Worm (Caenorhabditis elegans) whole organism, dauer: ENCODE data around the gene W10G11.3.

Source experiments
- unc-62 ChIP-seq: sonication (generic microtip); optimal IDR thresholded peaks from 2 replicates; lab custom pipeline; 2017; ENCODE audit warnings: missing biosample characterization, missing genetic modification reagents, missing genetic modification characterization

W10G11.3 gene

ce11 chrII:3562419-3562818 lies at the start of gene W10G11.3:
W10G11.3 (minus strand) TSS chrII:3562519.
- TF ChIP-seq unc-62: no peak

DNA sequence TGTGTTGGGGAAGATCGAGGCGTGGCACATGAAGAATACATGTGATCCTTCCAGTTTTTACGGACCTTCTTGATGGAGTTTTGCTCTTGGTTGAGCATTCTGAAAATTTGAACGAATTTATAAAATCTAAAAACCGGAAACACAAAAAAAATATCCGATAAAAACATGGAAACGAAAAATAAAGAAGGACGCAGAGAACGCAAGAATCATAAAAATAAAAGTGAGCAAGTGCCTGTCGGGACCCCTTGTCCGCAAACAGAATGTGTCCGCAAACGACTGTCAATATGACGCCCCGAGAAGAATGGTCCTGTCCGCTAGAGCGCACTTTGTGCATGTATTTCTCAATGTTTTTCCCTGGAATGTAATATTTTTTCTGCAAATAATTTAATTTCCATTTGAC lies 47.4 kb upstream of the W10G11.3 start, which contains the start of gene Y49F6A.5:
Y49F6A.5 (minus strand) TSS at position 101 of the 400 bp plus-strand sequence.
- no peak for TF ChIP-seq unc-62

DNA sequence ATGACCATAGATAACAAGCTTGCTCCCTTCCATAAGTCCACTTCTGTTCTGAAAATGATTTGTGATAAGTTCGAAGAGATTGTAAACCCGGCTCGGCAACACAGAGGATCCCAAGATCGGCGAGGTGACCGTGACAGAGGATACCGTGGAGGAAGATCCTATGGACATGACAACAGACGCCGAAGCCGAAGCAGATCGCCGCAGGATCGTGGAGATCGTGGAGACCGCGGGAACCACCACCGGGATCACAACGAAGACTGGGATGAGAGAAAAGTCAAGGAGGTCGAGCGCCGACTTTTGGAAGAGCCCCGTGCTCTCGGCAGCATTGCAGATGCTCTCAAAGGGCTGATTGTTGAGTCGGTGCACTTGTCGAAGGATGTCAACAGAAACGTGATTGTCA lies 42.3 kb upstream of the W10G11.3 start:
- TF ChIP-seq unc-62: no peak

- no peak for TF ChIP-seq unc-62
These were observed 36.4 kb upstream of the W10G11.3 start, which contains the start of gene Y49F6A.11 for ce11 chrII:3598721-3599120. Y49F6A.11 (minus strand) TSS chrII:3598821.

- no peak for TF ChIP-seq unc-62
These were observed 33.0 kb upstream of the W10G11.3 start, which contains the start of gene Y49F6A.12 for ce11 chrII:3595339-3595738. Y49F6A.12 (plus strand) TSS chrII:3595639.

ce11 chrII:3583402-3583801 lies 21.1 kb upstream of the W10G11.3 start, which contains the start of gene srh-60:
srh-60 (plus strand) TSS chrII:3583702.
- TF ChIP-seq unc-62: no peak

DNA sequence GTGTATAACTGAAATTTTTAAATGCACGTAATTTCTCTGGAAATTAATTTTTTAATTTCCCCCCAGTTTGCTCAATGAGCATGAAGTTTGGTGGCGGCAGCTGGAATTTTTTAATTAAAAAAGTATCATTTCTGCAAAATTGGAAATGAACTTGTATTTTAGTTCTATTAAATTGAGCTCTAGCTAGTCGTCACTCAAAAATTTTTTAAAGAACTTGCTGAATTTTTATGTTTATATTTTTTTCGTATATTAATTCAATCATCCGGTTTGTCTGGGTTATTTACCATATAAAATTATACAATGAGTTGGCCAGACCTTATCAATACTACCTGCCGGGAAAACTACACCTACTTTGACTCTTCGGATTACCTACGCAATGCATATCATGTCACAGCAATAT lies 19.4 kb upstream of the W10G11.3 start, which contains the start of gene srh-59:
srh-59 (plus strand) TSS at position 301 of the 400 bp plus-strand sequence.
- TF ChIP-seq unc-62: no peak

DNA sequence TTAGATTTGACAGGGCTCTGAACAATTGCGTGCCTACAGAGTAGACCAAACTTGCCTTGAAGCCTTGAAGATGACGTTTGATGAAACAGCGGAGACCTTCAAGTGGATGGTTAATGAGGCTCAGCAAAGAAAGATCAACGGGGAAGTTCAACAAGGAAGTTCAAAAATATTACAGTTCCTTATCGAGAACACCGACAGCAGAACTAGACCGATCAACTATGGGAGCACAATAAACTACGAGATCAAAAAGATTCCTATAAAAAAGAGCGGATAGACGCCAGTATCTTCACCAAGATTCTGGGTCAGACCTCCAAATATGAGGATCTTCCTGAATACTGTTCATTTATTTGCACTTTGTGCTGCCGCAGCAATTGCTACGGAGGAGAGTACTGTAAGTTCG lies 17.4 kb upstream of the W10G11.3 start, which contains the start of gene clec-134:
clec-134 (plus strand) TSS at position 301 of the 400 bp plus-strand sequence.
- TF ChIP-seq unc-62: no peak

DNA sequence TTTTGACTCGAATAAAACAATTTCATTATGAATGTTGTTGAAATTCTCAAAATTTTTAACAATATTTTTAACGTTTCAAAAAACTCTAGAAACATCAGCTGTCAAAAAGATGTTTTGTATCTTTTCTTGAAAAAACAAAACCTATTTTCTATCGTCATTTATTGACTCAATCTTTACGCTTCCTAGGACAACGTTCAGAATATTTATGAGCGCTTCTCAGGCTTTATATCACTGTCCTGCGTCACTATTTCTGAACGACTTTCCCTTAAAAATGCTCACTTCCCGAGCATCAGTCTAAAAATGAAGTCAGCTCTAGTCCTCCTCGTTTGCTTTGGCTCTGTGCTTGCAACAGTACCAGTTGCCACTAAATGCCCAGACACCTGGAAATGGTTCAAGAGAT lies 15.8 kb upstream of the W10G11.3 start, which contains the start of gene clec-133:
clec-133 (plus strand) TSS at position 301 of the 400 bp plus-strand sequence.
- TF ChIP-seq unc-62: no peak

DNA sequence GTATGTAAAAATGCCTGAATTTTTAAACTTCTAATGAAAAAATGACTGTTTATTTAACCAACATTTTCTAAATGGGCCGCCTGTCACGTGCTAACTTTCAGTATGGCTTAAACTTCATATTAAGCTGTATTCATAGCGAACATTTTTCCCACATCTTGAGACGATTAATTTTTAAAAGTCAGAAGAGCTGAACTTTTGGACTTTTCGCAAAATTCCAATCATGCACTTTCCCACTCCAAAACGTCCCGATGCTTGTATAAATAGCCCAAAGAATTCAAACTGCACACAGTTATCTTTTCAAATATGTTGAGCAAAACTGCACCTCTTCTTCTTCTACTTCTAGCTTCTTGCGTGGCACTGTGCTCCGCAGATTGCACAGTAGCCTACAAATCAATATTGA lies 14.4 kb upstream of the W10G11.3 start, which contains the start of gene clec-132:
clec-132 (plus strand) TSS at position 301 of the 400 bp plus-strand sequence.
- no peak for TF ChIP-seq unc-62

DNA sequence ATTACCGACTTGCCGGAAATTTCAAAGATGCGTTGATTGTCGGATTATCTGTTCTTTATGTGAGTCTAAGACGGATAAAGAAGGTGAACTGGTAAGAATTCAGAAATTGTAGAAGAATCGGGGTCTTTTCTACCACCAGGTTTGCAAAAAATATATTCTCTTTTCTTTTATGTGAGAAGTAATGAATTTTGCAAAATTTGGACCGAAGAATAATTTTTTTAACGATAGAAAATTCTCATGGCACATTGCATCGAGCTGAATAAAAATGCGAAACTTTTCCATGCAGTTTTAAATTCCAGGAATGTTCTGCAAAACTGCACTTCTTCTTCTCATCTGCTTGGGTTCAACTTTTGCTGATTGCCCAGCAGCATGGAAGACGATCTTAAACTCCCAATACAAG lies 10.9 kb upstream of the W10G11.3 start, which contains the start of gene clec-130:
clec-130 (plus strand) TSS at position 301 of the 400 bp plus-strand sequence.
- no peak for TF ChIP-seq unc-62

- no peak for TF ChIP-seq unc-62
These were observed 8.7 kb upstream of the W10G11.3 start, which contains the start of the genes clec-128 and clec-129 for ce11 chrII:3570927-3571538. clec-128 (minus strand) TSS chrII:3571027. clec-129 (plus strand) TSS chrII:3571488.

- no peak for TF ChIP-seq unc-62
These were observed 6.8 kb upstream of the W10G11.3 start, which contains the start of gene clec-127 for ce11 chrII:3569118-3569517. clec-127 (minus strand) TSS chrII:3569218.

- TF ChIP-seq unc-62: no peak
These were observed 4.7 kb upstream of the W10G11.3 start for ce11 chrII:3567066-3567465.

ce11 chrII:3561561-3561960 lies 758 bp downstream of the W10G11.3 start, which contains the start of gene W10G11.2:
W10G11.2 (minus strand) TSS chrII:3561661.
- TF ChIP-seq unc-62: no peak

ce11 chrII:3560592-3560991 lies 1.7 kb downstream of the W10G11.3 start, which contains the start of gene W10G11.1:
W10G11.1 (minus strand) TSS chrII:3560692.
- no peak for TF ChIP-seq unc-62

DNA sequence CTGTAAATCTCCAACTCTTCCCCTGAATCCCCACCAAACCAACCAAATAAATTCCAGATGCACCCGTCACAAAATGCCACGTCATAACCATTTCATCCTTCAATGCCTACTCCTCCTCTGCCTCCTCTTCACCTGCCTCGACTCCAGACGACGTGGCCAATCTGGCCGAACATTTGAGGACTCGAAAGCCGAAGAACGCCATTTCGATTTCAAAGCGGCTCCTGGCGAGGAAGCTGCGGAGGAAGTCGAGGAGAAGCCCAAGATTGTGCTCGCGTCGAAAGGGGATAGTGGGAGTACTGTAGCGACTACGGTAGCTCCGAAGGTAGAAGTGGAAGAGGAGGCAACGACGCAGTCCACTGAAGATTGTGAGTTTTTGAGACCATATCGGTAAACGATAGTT lies 4.9 kb downstream of the W10G11.3 start, which contains the start of gene lgc-45:
lgc-45 (plus strand) TSS at position 56 of the 400 bp plus-strand sequence.
- TF ChIP-seq unc-62: no peak

DNA sequence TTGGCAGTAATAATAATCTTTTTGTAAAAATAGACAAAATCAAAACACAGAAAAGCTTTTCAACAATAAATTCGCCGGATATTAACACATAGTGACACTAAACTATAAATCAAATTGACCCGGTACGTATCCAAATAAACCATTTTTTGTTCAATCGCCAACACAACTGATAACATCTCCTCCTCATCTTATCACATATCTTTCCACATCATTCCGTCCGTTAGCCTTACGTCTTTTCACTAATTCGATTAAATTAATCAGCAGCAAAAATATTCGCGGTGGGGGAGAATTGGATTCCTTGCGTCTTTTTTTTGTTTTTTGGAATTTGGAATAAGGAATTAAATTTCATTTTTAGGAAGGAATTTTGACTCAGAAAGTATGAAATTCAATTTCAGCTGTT lies 5.7 kb downstream of the W10G11.3 start:
- TF ChIP-seq unc-62: no peak
